Fruit fly (Drosophila melanogaster) whole organism, embryonic: Measurements from ENCODE around the gene Surf1.

Experiments
- Antp ChIP-seq: fragments of 200-800 bp; sonication (Bioruptor generic); optimal IDR thresholded peaks from 3 replicates; lab custom pipeline; 2016; ENCODE audit warnings: missing biosample characterization, missing genetic modification characterization
- Atf6 ChIP-seq: fragments of 200-800 bp; sonication (Bioruptor generic); IDR thresholded peaks from 2 replicates; pipeline ENCODE4 v1.3.6; 2022; ENCODE audit warnings: missing biosample characterization, missing genetic modification characterization
- Bteb2 ChIP-seq: fragments of 200-800 bp; sonication (Bioruptor generic); optimal IDR thresholded peaks from 2 replicates; lab custom pipeline; 2016; ENCODE audit warnings: missing biosample characterization, missing genetic modification characterization
- CG10979 ChIP-seq: fragments of 200-800 bp; sonication (Bioruptor generic); optimal IDR thresholded peaks from 2 replicates; lab custom pipeline; 2018; ENCODE audit warnings: missing biosample characterization, mild to moderate bottlenecking, missing genetic modification characterization, moderate library complexity
- CG11398 ChIP-seq: fragments of 200-800 bp; sonication (Bioruptor generic); optimal IDR thresholded peaks from 2 replicates; lab custom pipeline; 2016; ENCODE audit warnings: missing biosample characterization, missing genetic modification characterization
- CG11504 ChIP-seq: fragments of 200-800 bp; sonication (Bioruptor generic); optimal IDR thresholded peaks from 3 replicates; lab custom pipeline; 2019; ENCODE audit warnings: missing biosample characterization, mild to moderate bottlenecking, missing genetic modification characterization, moderate library complexity
- CG15696 ChIP-seq: fragments of 200-800 bp; sonication (Bioruptor generic); optimal IDR thresholded peaks from 2 replicates; lab custom pipeline; 2019; ENCODE audit warnings: missing biosample characterization, mild to moderate bottlenecking, missing genetic modification characterization, moderate library complexity
- CG16813 ChIP-seq: fragments of 200-800 bp; sonication (Bioruptor generic); IDR thresholded peaks from 3 replicates; pipeline ENCODE4 v1.3.6; 2022; ENCODE audit warnings: missing biosample characterization, missing genetic modification characterization; ENCODE audit not compliant: partially characterized antibody
- CG17912 ChIP-seq: fragments of 200-800 bp; sonication (Bioruptor generic); optimal IDR thresholded peaks from 2 replicates; lab custom pipeline; 2018; ENCODE audit warnings: missing biosample characterization, mild to moderate bottlenecking, missing genetic modification characterization
- CG18476 ChIP-seq: fragments of 200-800 bp; sonication (Bioruptor generic); optimal IDR thresholded peaks from 2 replicates; lab custom pipeline; 2016; ENCODE audit warnings: missing biosample characterization, mild to moderate bottlenecking, missing genetic modification characterization
- CG2678 ChIP-seq: fragments of 200-800 bp; sonication (Bioruptor generic); optimal IDR thresholded peaks from 3 replicates; lab custom pipeline; 2019; ENCODE audit warnings: missing biosample characterization, mild to moderate bottlenecking, missing genetic modification characterization, moderate library complexity
- CG30431 ChIP-seq: fragments of 200-800 bp; sonication (Bioruptor generic); optimal IDR thresholded peaks from 2 replicates; lab custom pipeline; 2017; ENCODE audit warnings: missing biosample characterization, missing genetic modification characterization
- CG34376 ChIP-seq: fragments of 200-800 bp; sonication (Bioruptor generic); optimal IDR thresholded peaks from 2 replicates; lab custom pipeline; 2018; ENCODE audit warnings: missing biosample characterization, mild to moderate bottlenecking, missing genetic modification characterization
- CG4424 ChIP-seq: fragments of 200-800 bp; sonication (Bioruptor generic); optimal IDR thresholded peaks from 3 replicates; lab custom pipeline; 2016; ENCODE audit warnings: missing biosample characterization, missing genetic modification characterization
- CG4820 ChIP-seq: fragments of 200-800 bp; sonication (Bioruptor generic); optimal IDR thresholded peaks from 3 replicates; lab custom pipeline; 2016; ENCODE audit warnings: missing biosample characterization, missing genetic modification characterization
- CG6683 ChIP-seq: fragments of 200-800 bp; sonication (Bioruptor generic); optimal IDR thresholded peaks from 2 replicates; lab custom pipeline; 2017; ENCODE audit warnings: missing biosample characterization, mild to moderate bottlenecking, missing genetic modification characterization, missing genetic modification reagents
- CG6791 ChIP-seq: fragments of 200-800 bp; sonication (Bioruptor generic); IDR thresholded peaks from 3 replicates; pipeline ENCODE4 v1.3.6; 2022; ENCODE audit warnings: missing biosample characterization, missing genetic modification characterization; ENCODE audit not compliant: partially characterized antibody
- CG8924 ChIP-seq: fragments of 200-800 bp; optimal IDR thresholded peaks from 3 replicates; lab custom pipeline; 2019; ENCODE audit warnings: missing biosample characterization, mild to moderate bottlenecking, missing genetic modification characterization, moderate library complexity
- CG9932 ChIP-seq: fragments of 200-800 bp; sonication (Bioruptor generic); IDR thresholded peaks from 2 replicates; pipeline ENCODE4 v1.3.6; 2022; ENCODE audit warnings: missing biosample characterization, missing genetic modification characterization
- CoRest ChIP-seq: fragments of 200-800 bp; sonication (Bioruptor generic); optimal IDR thresholded peaks from 3 replicates; lab custom pipeline; 2018; ENCODE audit warnings: missing biosample characterization, mild to moderate bottlenecking, missing genetic modification characterization, moderate library complexity
- CrebB ChIP-seq: fragments of 200-800 bp; sonication (Bioruptor generic); optimal IDR thresholded peaks from 3 replicates; lab custom pipeline; 2018; ENCODE audit warnings: missing biosample characterization, mild to moderate bottlenecking, missing genetic modification characterization
- Dbx ChIP-seq: fragments of 200-800 bp; sonication (Bioruptor generic); IDR thresholded peaks from 3 replicates; pipeline ENCODE4 v1.3.6; 2022; ENCODE audit warnings: missing biosample characterization, missing genetic modification characterization
- Drgx ChIP-seq: fragments of 200-800 bp; sonication (Bioruptor generic); IDR thresholded peaks from 2 replicates; pipeline ENCODE4 v1.3.6; 2022; ENCODE audit warnings: missing biosample characterization, missing genetic modification characterization
- E2f2 ChIP-seq: fragments of 200-800 bp; sonication (Bioruptor generic); IDR thresholded peaks from 2 replicates; pipeline ENCODE4 v1.3.6; 2022; ENCODE audit warnings: missing biosample characterization, missing genetic modification characterization
- ERR ChIP-seq: fragments of 200-800 bp; sonication (Bioruptor generic); optimal IDR thresholded peaks from 2 replicates; lab custom pipeline; 2016; ENCODE audit warnings: missing biosample characterization, missing genetic modification characterization
- Eip74EF ChIP-seq, 2 experiments: fragments of 200-800 bp in 1 of 2; fragments of >200 bp in 1 of 2; sonication (Bioruptor generic) in 1 of 2; optimal IDR thresholded peaks; 2 replicates each; lab custom pipeline; 2017 to 2019; ENCODE audit warnings: missing biosample characterization in 2 of 2, missing genetic modification characterization in 2 of 2, mild to moderate bottlenecking in 1 of 2, moderate library complexity in 1 of 2
- Gug ChIP-seq: fragments of 200-800 bp; sonication (Bioruptor generic); IDR thresholded peaks from 4 replicates; pipeline ENCODE4 v1.3.6; 2022; ENCODE audit warnings: missing biosample characterization, missing genetic modification characterization
- HLH4C ChIP-seq: fragments of 200-800 bp; sonication (Bioruptor generic); IDR thresholded peaks from 3 replicates; pipeline ENCODE4 v1.3.6; 2022; ENCODE audit warnings: missing biosample characterization, missing genetic modification characterization; ENCODE audit not compliant: partially characterized antibody
- Hr78 ChIP-seq, 2 experiments: fragments of 200-800 bp in 1 of 2; fragments of >200 bp in 1 of 2; sonication (Bioruptor generic) in 1 of 2; optimal IDR thresholded peaks; 2 replicates each; lab custom pipeline; 2017 to 2019; ENCODE audit warnings: missing biosample characterization in 2 of 2, missing genetic modification characterization in 2 of 2, mild to moderate bottlenecking in 1 of 2, moderate library complexity in 1 of 2
- Max ChIP-seq: fragments of 200-800 bp; sonication (Bioruptor generic); optimal IDR thresholded peaks from 2 replicates; lab custom pipeline; 2016; ENCODE audit warnings: missing biosample characterization, mild to moderate bottlenecking, missing genetic modification characterization
- ara ChIP-seq: fragments of 200-800 bp; sonication (Bioruptor generic); IDR thresholded peaks from 2 replicates; pipeline ENCODE4 v1.3.6; 2022; ENCODE audit warnings: missing biosample characterization, missing genetic modification characterization
- bcd ChIP-seq: fragments of 200-800 bp; sonication (Bioruptor generic); optimal IDR thresholded peaks from 2 replicates; lab custom pipeline; 2017; ENCODE audit warnings: missing biosample characterization, mild to moderate bottlenecking, missing genetic modification characterization
- bigmax ChIP-seq: fragments of 200-800 bp; sonication (Bioruptor generic); optimal IDR thresholded peaks from 2 replicates; lab custom pipeline; 2018; ENCODE audit warnings: missing biosample characterization, mild to moderate bottlenecking, missing genetic modification characterization
- crol ChIP-seq: fragments of 200-800 bp; sonication (Bioruptor generic); IDR thresholded peaks from 2 replicates; pipeline ENCODE4 v1.3.6; 2022; ENCODE audit warnings: missing biosample characterization, missing genetic modification characterization
- ems ChIP-seq: fragments of 200-800 bp; sonication (Bioruptor generic); optimal IDR thresholded peaks from 3 replicates; lab custom pipeline; 2016; ENCODE audit warnings: missing biosample characterization, missing genetic modification characterization
- hbn ChIP-seq: fragments of 200-800 bp; sonication (Bioruptor generic); IDR thresholded peaks from 2 replicates; pipeline ENCODE4 v1.3.6; 2022; ENCODE audit warnings: missing biosample characterization, missing genetic modification characterization; ENCODE audit not compliant: partially characterized antibody
- her ChIP-seq: fragments of 200-800 bp; sonication (Bioruptor generic); optimal IDR thresholded peaks from 2 replicates; lab custom pipeline; 2016; ENCODE audit warnings: missing biosample characterization, missing genetic modification characterization
- ken ChIP-seq: fragments of 200-800 bp; sonication (Bioruptor generic); IDR thresholded peaks from 3 replicates; pipeline ENCODE4 v1.3.6; 2022; ENCODE audit warnings: missing biosample characterization, missing genetic modification characterization
- lov ChIP-seq, 2 experiments: fragments of 200-800 bp in 1 of 2; fragments of >200 bp in 1 of 2; sonication (Bioruptor generic) in 1 of 2; IDR thresholded peaks in 1 of 2; optimal IDR thresholded peaks in 1 of 2; 2 replicates in 1 of 2; 3 replicates in 1 of 2; pipeline versions ENCODE4 v1.3.6 to Lab custom; 2017 to 2022; ENCODE audit warnings: missing biosample characterization in 1 of 2, missing genetic modification characterization in 1 of 2
- mirr ChIP-seq: fragments of 200-800 bp; sonication (Bioruptor generic); optimal IDR thresholded peaks from 3 replicates; lab custom pipeline; 2018; ENCODE audit warnings: missing biosample characterization, mild to moderate bottlenecking, missing genetic modification characterization
- oc ChIP-seq: fragments of 200-800 bp; sonication (Bioruptor generic); optimal IDR thresholded peaks from 2 replicates; lab custom pipeline; 2018; ENCODE audit warnings: missing biosample characterization, mild to moderate bottlenecking, missing genetic modification characterization, moderate library complexity
- pan ChIP-seq, 4 experiments: fragments of >200 bp in 3 of 4; fragments of 200-800 bp in 1 of 4; sonication (Bioruptor generic) in 1 of 4; optimal IDR thresholded peaks in 3 of 4; IDR thresholded peaks in 1 of 4; 2 replicates each; pipeline versions ENCODE4 v1.3.6 to Lab custom; 2017 to 2022; ENCODE audit warnings: missing biosample characterization in 2 of 4, missing genetic modification characterization in 2 of 4, mixed read lengths in 1 of 4
- pb ChIP-seq: fragments of 200-800 bp; sonication (Bioruptor generic); optimal IDR thresholded peaks from 3 replicates; lab custom pipeline; 2016; ENCODE audit warnings: missing biosample characterization, missing genetic modification characterization
- pho ChIP-seq: fragments of 200-800 bp; sonication (Bioruptor generic); optimal IDR thresholded peaks from 2 replicates; lab custom pipeline; 2016; ENCODE audit warnings: missing biosample characterization, missing genetic modification characterization
- sens ChIP-seq: fragments of 200-800 bp; sonication (Bioruptor generic); peaks from one replicate; lab custom pipeline; 2016; ENCODE audit warnings: missing biosample characterization, missing genetic modification characterization
- sens-2 ChIP-seq: fragments of 200-800 bp; sonication (Bioruptor generic); IDR thresholded peaks from 2 replicates; pipeline ENCODE4 v1.3.6; 2022; ENCODE audit warnings: missing biosample characterization, missing genetic modification characterization

The Surf1 gene

DNA sequence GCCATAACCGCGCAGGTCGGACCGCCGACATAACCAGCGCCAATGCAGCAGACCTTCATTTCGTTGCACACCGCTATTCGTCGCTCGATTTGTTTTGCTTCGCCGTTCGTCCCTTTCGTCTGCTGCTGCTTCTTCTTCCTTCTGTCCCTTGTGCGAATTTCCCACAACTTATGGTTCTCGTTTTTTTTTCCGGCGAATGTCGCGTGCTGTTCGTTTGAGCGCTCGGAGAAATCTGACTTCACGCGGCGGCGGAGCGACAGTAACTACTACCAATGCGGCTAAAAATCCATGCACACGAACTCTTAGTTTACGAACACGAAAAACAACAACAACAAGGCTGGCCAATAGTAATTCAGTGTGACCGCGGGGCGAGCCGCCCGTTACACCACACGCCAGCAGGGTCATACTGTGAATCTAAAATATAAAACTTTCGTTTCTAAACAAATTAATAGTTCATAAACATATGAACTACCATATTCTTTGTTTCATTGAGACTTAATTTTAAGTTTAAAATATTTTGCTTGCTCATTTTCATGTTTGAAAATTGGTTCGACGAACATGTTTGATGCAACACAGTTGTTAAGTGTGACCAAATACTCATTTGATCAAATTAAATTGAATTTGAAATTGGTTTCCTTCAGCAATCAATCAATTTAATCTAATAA, 6.5 kb downstream of the Surf1 start, which contains the start of gene sgl:
TSS of gene sgl (minus strand) at position 271 of the 665 bp plus-strand sequence.
- peak; percentile 42; the same call in 1 of the 2 replicates for TF ChIP-seq Atf6 (GFP tag; lab: Robert Waterston, UW)
- TF ChIP-seq pho (GFP tag; lab: Kevin White, UChicago), result peak; percentile 27
- peak; percentile 25 for TF ChIP-seq oc
- peak; percentile 36 for TF ChIP-seq CG8924 (tag; lab: Kevin White, UChicago)
- peak; percentile 22 for TF ChIP-seq CrebB (tag; lab: Kevin White, UChicago)
- peak; percentile 66 for TF ChIP-seq E2f2 (GFP tag; lab: Robert Waterston, UW)
- peak; percentile 29 for TF ChIP-seq CoRest (tag; lab: Kevin White, UChicago)
- TF ChIP-seq CG18476 (GFP tag; lab: Kevin White, UChicago), result no peak
- TF ChIP-seq pan (optimal IDR thresholded peaks at IDR 0.05; lab: Kevin White, UChicago), result no peak
- TF ChIP-seq pan (GFP tag; optimal IDR thresholded peaks at IDR 0.05 in 1 of 2, IDR thresholded peaks at IDR 0.05 in 1 of 2), result peak in 1 of 2 experiments; percentile 48
- peak; percentile 49; the same call in 1 of the 3 replicates for TF ChIP-seq HLH4C (GFP tag; lab: Robert Waterston, UW)
- no peak for TF ChIP-seq bcd (GFP tag; lab: Kevin White, UChicago)
- no peak for TF ChIP-seq Max (GFP tag; lab: Kevin White, UChicago)
- TF ChIP-seq sens-2 (GFP tag; lab: Robert Waterston, UW), result peak; percentile 47
- TF ChIP-seq CG6791 (GFP tag; lab: Robert Waterston, UW), result peak; percentile 68; the same call in 1 of the 3 replicates
- TF ChIP-seq CG6683 (GFP tag; lab: Kevin White, UChicago), result peak; percentile 50
- TF ChIP-seq mirr (GFP tag; lab: Kevin White, UChicago), result peak; percentile 34
- TF ChIP-seq CG15696, result peak; percentile 7
- no peak for TF ChIP-seq ems (GFP tag; lab: Kevin White, UChicago)
- peak; percentile 39 for TF ChIP-seq her (GFP tag; lab: Kevin White, UChicago)
- TF ChIP-seq CG17912 (GFP tag; lab: Kevin White, UChicago), result peak; percentile 61
- peak; percentile 41; the same call in 1 of the 2 replicates for TF ChIP-seq ara (GFP tag; lab: Robert Waterston, UW)
- TF ChIP-seq Gug (GFP tag; lab: Robert Waterston, UW), result peak; percentile 54; the same call in 2 of the 4 replicates
- TF ChIP-seq CG4820, result no peak
- no peak for TF ChIP-seq lov (optimal IDR thresholded peaks at IDR 0.05; lab: Kevin White, UChicago)
- TF ChIP-seq lov (GFP tag; IDR thresholded peaks at IDR 0.05; lab: Robert Waterston, UW), result 0 out of 3 replicates have a peak, but pooled peaks have one; percentile 23
- peak; percentile 79 for TF ChIP-seq sens (GFP tag; lab: Kevin White, UChicago)
- no peak for TF ChIP-seq Bteb2 (GFP tag; lab: Kevin White, UChicago)
- 0 out of 2 replicates have a peak, but pooled peaks have one; percentile 23 for TF ChIP-seq hbn (GFP tag; lab: Robert Waterston, UW)
- peak; percentile 38 for TF ChIP-seq pb (GFP tag; lab: Kevin White, UChicago)
- peak; percentile 48 for TF ChIP-seq CG9932
- peak; percentile 44 for TF ChIP-seq CG11504
- no peak for TF ChIP-seq Hr78 (GFP tag; optimal IDR thresholded peaks at IDR 0.05; lab: Kevin White, UChicago)
- no peak; the same call in 1 of the 2 replicates for TF ChIP-seq crol (GFP tag; lab: Robert Waterston, UW)
- TF ChIP-seq CG16813 (GFP tag; lab: Robert Waterston, UW), result 0 out of 3 replicates have a peak, but pooled peaks have one; percentile 25
- TF ChIP-seq Drgx (GFP tag; lab: Robert Waterston, UW), result peak; percentile 72
- peak; percentile 1 for TF ChIP-seq ERR (GFP tag; lab: Kevin White, UChicago)
- peak; percentile 59; the same call in 1 of the 3 replicates for TF ChIP-seq ken (GFP tag; lab: Robert Waterston, UW)
- TF ChIP-seq CG4424 (GFP tag; lab: Kevin White, UChicago), result peak; percentile 19
- no peak for TF ChIP-seq CG30431 (GFP tag; lab: Kevin White, UChicago)
- TF ChIP-seq CG10979 (tag; lab: Kevin White, UChicago), result peak; percentile 22
- TF ChIP-seq bigmax, result peak; percentile 20
- TF ChIP-seq Dbx, result peak; percentile 68; the same call in 1 of the 3 replicates
- peak; percentile 35 for TF ChIP-seq Antp (GFP tag; lab: Kevin White, UChicago)
- peak; percentile 56 for TF ChIP-seq CG11398 (GFP tag; lab: Kevin White, UChicago)
- peak; percentile 77 for TF ChIP-seq CG34376
- TF ChIP-seq Eip74EF (GFP tag; optimal IDR thresholded peaks at IDR 0.05; lab: Kevin White, UChicago), result peak in 1 of 2 experiments; percentile 4
- TF ChIP-seq CG2678 (tag; lab: Kevin White, UChicago), result peak; percentile 51
